Fruit fly (Drosophila melanogaster) whole organism, prepupa: ENCODE measurements around the gene east.

ENCODE experiments used
- Blimp-1 ChIP-seq: fragments of 200-800 bp; sonication (Bioruptor generic); optimal IDR thresholded peaks from 3 replicates; lab custom pipeline; 2017; ENCODE audit warnings: missing biosample characterization, missing genetic modification characterization, mild to moderate bottlenecking, moderate library complexity, missing genetic modification reagents
- CG10631 ChIP-seq: fragments of 200-800 bp; sonication (Bioruptor generic); optimal IDR thresholded peaks from 2 replicates; lab custom pipeline; 2016; ENCODE audit warnings: missing biosample characterization, missing genetic modification characterization
- CG10669 ChIP-seq: fragments of 200-800 bp; sonication (Bioruptor generic); optimal IDR thresholded peaks from 3 replicates; lab custom pipeline; 2018; ENCODE audit warnings: missing biosample characterization, mild to moderate bottlenecking, missing genetic modification characterization, moderate library complexity
- CG11762 ChIP-seq: fragments of 200-800 bp; sonication (Bioruptor generic); optimal IDR thresholded peaks from 3 replicates; lab custom pipeline; 2016; ENCODE audit warnings: missing biosample characterization, missing genetic modification characterization; ENCODE audit not compliant: insufficient read depth
- CG11902 ChIP-seq: fragments of 200-800 bp; sonication (Bioruptor generic); optimal IDR thresholded peaks from 3 replicates; lab custom pipeline; 2016; ENCODE audit warnings: missing biosample characterization, missing genetic modification characterization
- CG15336 ChIP-seq: fragments of 200-800 bp; sonication (Bioruptor generic); IDR thresholded peaks from 2 replicates; pipeline ENCODE4 v1.3.6; 2022; ENCODE audit warnings: missing biosample characterization, missing genetic modification characterization
- CG1621 ChIP-seq: fragments of 200-800 bp; sonication (Bioruptor generic); optimal IDR thresholded peaks from 3 replicates; lab custom pipeline; 2018; ENCODE audit warnings: missing biosample characterization, mild to moderate bottlenecking, missing genetic modification characterization
- CG16779 ChIP-seq: fragments of 200-800 bp; sonication (Bioruptor generic); optimal IDR thresholded peaks from 3 replicates; lab custom pipeline; 2017; ENCODE audit warnings: missing biosample characterization, mild to moderate bottlenecking, missing genetic modification characterization
- CG31627 ChIP-seq: fragments of 200-800 bp; sonication (Bioruptor generic); optimal IDR thresholded peaks from 3 replicates; lab custom pipeline; 2016; ENCODE audit warnings: missing biosample characterization, missing genetic modification characterization
- CG32006 ChIP-seq: fragments of 200-800 bp; sonication (Bioruptor generic); optimal IDR thresholded peaks from 3 replicates; lab custom pipeline; 2017; ENCODE audit warnings: missing biosample characterization, mild to moderate bottlenecking, missing genetic modification characterization
- CG34406 ChIP-seq: fragments of 200-800 bp; sonication (Bioruptor generic); optimal IDR thresholded peaks from 3 replicates; lab custom pipeline; 2016; ENCODE audit warnings: missing biosample characterization, missing genetic modification characterization
- CG3919 ChIP-seq: fragments of 200-800 bp; sonication (Bioruptor generic); optimal IDR thresholded peaks from 3 replicates; lab custom pipeline; 2016; ENCODE audit warnings: missing biosample characterization, missing genetic modification characterization
- CG6163 ChIP-seq: fragments of 200-800 bp; sonication (Bioruptor generic); IDR thresholded peaks from 3 replicates; pipeline ENCODE4 v1.3.6; 2022; ENCODE audit warnings: missing biosample characterization, missing genetic modification characterization
- CG6792 ChIP-seq: fragments of 200-800 bp; sonication (Bioruptor generic); optimal IDR thresholded peaks from 3 replicates; lab custom pipeline; 2016; ENCODE audit warnings: missing biosample characterization, missing genetic modification characterization
- CG6854 ChIP-seq: fragments of 200-800 bp; sonication (Bioruptor generic); optimal IDR thresholded peaks from 2 replicates; lab custom pipeline; 2017; ENCODE audit warnings: missing biosample characterization, mild to moderate bottlenecking, missing genetic modification characterization
- CG7368 ChIP-seq: fragments of 200-800 bp; sonication (Bioruptor generic); optimal IDR thresholded peaks from 3 replicates; lab custom pipeline; 2016; ENCODE audit warnings: missing biosample characterization, missing genetic modification characterization
- CG8119 ChIP-seq: fragments of 200-800 bp; sonication (Bioruptor generic); IDR thresholded peaks from 3 replicates; pipeline ENCODE4 v1.3.6; 2022; ENCODE audit warnings: missing biosample characterization, missing genetic modification characterization
- CG8319 ChIP-seq: fragments of 200-800 bp; sonication (Bioruptor generic); optimal IDR thresholded peaks from 3 replicates; lab custom pipeline; 2016; ENCODE audit warnings: missing biosample characterization, missing genetic modification characterization
- CG8632 ChIP-seq: fragments of 200-800 bp; sonication (Bioruptor generic); optimal IDR thresholded peaks from 3 replicates; lab custom pipeline; 2016; ENCODE audit warnings: missing biosample characterization, missing genetic modification characterization
- CG9139 ChIP-seq: fragments of 200-800 bp; sonication (Bioruptor generic); optimal IDR thresholded peaks from 3 replicates; lab custom pipeline; 2017; ENCODE audit warnings: missing biosample characterization, mild to moderate bottlenecking, missing genetic modification characterization
- Eip75B ChIP-seq: fragments of 200-800 bp; sonication (Bioruptor generic); optimal IDR thresholded peaks from 3 replicates; lab custom pipeline; 2016; ENCODE audit warnings: missing biosample characterization, missing genetic modification characterization
- Eip78C ChIP-seq: fragments of 200-800 bp; sonication (Bioruptor generic); peaks from one replicate; lab custom pipeline; 2016; ENCODE audit warnings: missing biosample characterization, missing genetic modification characterization
- Eip93F ChIP-seq: fragments of 200-800 bp; sonication (Bioruptor generic); optimal IDR thresholded peaks from 2 replicates; lab custom pipeline; 2016; ENCODE audit warnings: missing biosample characterization, mild to moderate bottlenecking, missing genetic modification characterization
- Ets21C ChIP-seq: fragments of 200-800 bp; sonication (Bioruptor generic); optimal IDR thresholded peaks from 3 replicates; lab custom pipeline; 2016; ENCODE audit warnings: missing biosample characterization, missing genetic modification characterization
- Ets96B ChIP-seq: fragments of 200-800 bp; optimal IDR thresholded peaks from 2 replicates; lab custom pipeline; 2019; ENCODE audit warnings: missing biosample characterization, mild to moderate bottlenecking, missing genetic modification characterization, moderate library complexity
- Hr38 ChIP-seq: sonication (Bioruptor generic); optimal IDR thresholded peaks from 2 replicates; lab custom pipeline; 2016; ENCODE audit warnings: missing biosample characterization, missing genetic modification characterization
- Hr39 ChIP-seq: fragments of 200-800 bp; sonication (Bioruptor generic); optimal IDR thresholded peaks from 2 replicates; lab custom pipeline; 2016; ENCODE audit warnings: missing biosample characterization, missing genetic modification characterization
- Lpt ChIP-seq: fragments of 200-800 bp; sonication (Bioruptor generic); optimal IDR thresholded peaks from 3 replicates; lab custom pipeline; 2016; ENCODE audit warnings: missing biosample characterization, missing genetic modification characterization
- Met ChIP-seq: fragments of 200-800 bp; sonication (Bioruptor generic); optimal IDR thresholded peaks from 3 replicates; lab custom pipeline; 2016; ENCODE audit warnings: missing biosample characterization, missing genetic modification characterization
- OdsH ChIP-seq: fragments of 200-800 bp; sonication (Bioruptor generic); optimal IDR thresholded peaks from 3 replicates; lab custom pipeline; 2016; ENCODE audit warnings: missing biosample characterization, missing genetic modification characterization
- Sox102F ChIP-seq: fragments of 200-800 bp; sonication (Bioruptor generic); optimal IDR thresholded peaks from 2 replicates; lab custom pipeline; 2016; ENCODE audit warnings: missing biosample characterization, mild to moderate bottlenecking, missing genetic modification characterization
- Sox14 ChIP-seq: fragments of 200-800 bp; sonication (Bioruptor generic); optimal IDR thresholded peaks from 3 replicates; lab custom pipeline; 2016; ENCODE audit warnings: missing biosample characterization, missing genetic modification characterization
- Sox15 ChIP-seq: fragments of 200-800 bp; sonication (Bioruptor generic); optimal IDR thresholded peaks from 3 replicates; lab custom pipeline; 2016; ENCODE audit warnings: missing biosample characterization, missing genetic modification characterization
- achi ChIP-seq: fragments of 200-800 bp; sonication (Bioruptor generic); optimal IDR thresholded peaks from 3 replicates; lab custom pipeline; 2016; ENCODE audit warnings: missing biosample characterization, missing genetic modification characterization
- acj6 ChIP-seq: fragments of 200-800 bp; sonication (Bioruptor generic); optimal IDR thresholded peaks from 3 replicates; lab custom pipeline; 2016; ENCODE audit warnings: missing biosample characterization, missing genetic modification characterization
- cyc ChIP-seq: fragments of 200-800 bp; sonication (Bioruptor generic); optimal IDR thresholded peaks from 3 replicates; lab custom pipeline; 2016; ENCODE audit warnings: missing biosample characterization, missing genetic modification characterization
- dsx ChIP-seq: fragments of 200-800 bp; optimal IDR thresholded peaks from 3 replicates; lab custom pipeline; 2019; ENCODE audit warnings: missing biosample characterization, mild to moderate bottlenecking, missing genetic modification characterization, moderate library complexity; ENCODE audit not compliant: poor library complexity, severe bottlenecking
- eg ChIP-seq: fragments of 200-800 bp; sonication (Bioruptor generic); IDR thresholded peaks from 3 replicates; pipeline ENCODE4 v1.3.6; 2022; ENCODE audit warnings: missing biosample characterization, missing genetic modification characterization
- esn ChIP-seq: fragments of 200-800 bp; sonication (Bioruptor generic); optimal IDR thresholded peaks from 2 replicates; lab custom pipeline; 2016; ENCODE audit warnings: missing biosample characterization, mild to moderate bottlenecking, missing genetic modification characterization, moderate library complexity
- fd85E ChIP-seq: fragments of 200-800 bp; sonication (Bioruptor generic); optimal IDR thresholded peaks from 3 replicates; lab custom pipeline; 2016; ENCODE audit warnings: missing biosample characterization, missing genetic modification characterization
- fkh ChIP-seq: fragments of 200-800 bp; sonication (Bioruptor generic); optimal IDR thresholded peaks from 3 replicates; lab custom pipeline; 2017; ENCODE audit warnings: missing biosample characterization, mild to moderate bottlenecking, missing genetic modification characterization, moderate library complexity
- lz ChIP-seq: fragments of 200-800 bp; sonication (Bioruptor generic); optimal IDR thresholded peaks from 3 replicates; lab custom pipeline; 2016; ENCODE audit warnings: missing biosample characterization, missing genetic modification characterization
- net ChIP-seq: fragments of 200-800 bp; sonication (Bioruptor generic); optimal IDR thresholded peaks from 3 replicates; lab custom pipeline; 2016; ENCODE audit warnings: missing biosample characterization, missing genetic modification characterization
- pdm3 ChIP-seq: fragments of 200-800 bp; sonication (Bioruptor generic); optimal IDR thresholded peaks from 3 replicates; lab custom pipeline; 2016; ENCODE audit warnings: missing biosample characterization, missing genetic modification characterization
- salr ChIP-seq, 2 experiments: fragments of 200-800 bp; sonication (Bioruptor generic); optimal IDR thresholded peaks; 3 replicates each; lab custom pipeline; 2016 to 2018; ENCODE audit warnings: missing biosample characterization in 2 of 2, missing genetic modification characterization in 2 of 2, mild to moderate bottlenecking in 1 of 2
- spab ChIP-seq: fragments of 200-800 bp; sonication (Bioruptor generic); optimal IDR thresholded peaks from 2 replicates; lab custom pipeline; 2017; ENCODE audit warnings: missing biosample characterization, mild to moderate bottlenecking, missing genetic modification characterization, missing genetic modification reagents
- ss ChIP-seq, 2 experiments: fragments of 200-800 bp; sonication (Bioruptor generic); optimal IDR thresholded peaks; 2 replicates in 1 of 2; 3 replicates in 1 of 2; lab custom pipeline; 2017 to 2018; ENCODE audit warnings: mild to moderate bottlenecking in 2 of 2, missing biosample characterization in 2 of 2, missing genetic modification characterization in 2 of 2, moderate library complexity in 1 of 2
- svp ChIP-seq: fragments of 200-800 bp; sonication (Bioruptor generic); peaks from one replicate; lab custom pipeline; 2016; ENCODE audit warnings: missing biosample characterization, missing genetic modification characterization
- topi ChIP-seq: fragments of 200-800 bp; sonication (Bioruptor generic); optimal IDR thresholded peaks from 3 replicates; lab custom pipeline; 2016; ENCODE audit warnings: missing biosample characterization, missing genetic modification characterization
- vri ChIP-seq: fragments of 200-800 bp; sonication (Bioruptor generic); optimal IDR thresholded peaks from 3 replicates; lab custom pipeline; 2016; ENCODE audit warnings: missing biosample characterization, mild to moderate bottlenecking, missing genetic modification characterization

Gene east

DNA sequence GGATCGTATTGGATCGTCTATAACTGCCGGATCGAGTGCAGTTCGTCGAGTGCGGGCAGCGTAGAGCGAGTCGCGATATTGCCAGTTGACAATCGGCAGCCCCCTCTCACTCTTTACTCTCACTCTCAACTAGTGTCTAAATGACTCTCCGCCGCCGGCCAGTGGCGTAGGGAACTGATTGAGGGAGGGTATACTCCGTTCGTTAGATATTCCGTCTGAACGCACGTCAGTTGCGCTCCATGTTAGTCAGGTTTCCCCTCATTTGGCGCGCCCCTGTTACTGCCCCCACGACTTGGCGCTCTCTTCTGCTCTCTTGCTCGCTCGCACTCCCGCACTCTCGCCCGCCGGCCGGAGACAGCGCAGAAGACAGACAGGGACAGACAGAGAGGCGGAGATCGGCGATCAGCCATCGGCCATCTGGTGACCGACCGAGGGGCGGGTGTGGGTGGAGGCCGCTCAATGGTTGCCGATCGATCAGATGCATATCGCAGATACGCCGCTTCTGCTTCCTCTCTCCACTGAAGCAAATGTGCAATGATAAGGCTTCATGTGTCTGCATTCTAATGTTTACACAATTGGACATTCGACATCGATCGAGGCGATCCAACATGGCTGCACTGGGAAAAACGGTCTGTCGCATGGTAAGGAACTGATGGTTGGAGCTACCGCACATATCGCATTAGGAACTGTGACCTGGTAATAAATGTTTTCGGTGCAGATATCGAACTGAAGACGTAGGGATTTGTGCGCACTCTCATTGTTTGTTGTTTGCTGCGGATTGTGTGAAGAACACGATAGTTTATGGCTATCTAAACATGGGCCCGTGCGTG lies 39.6 kb downstream of the east start, which contains the start of gene moody:
Gene moody (minus strand): TSS at position 51 of the 830 bp plus-strand sequence.
- TF ChIP-seq CG1621 (tag; lab: Kevin White, UChicago) (peak; percentile 91), CG10631 (GFP tag; lab: Kevin White, UChicago) (peak; percentile 84), pdm3 (peak; percentile 96), Ets21C (GFP tag; lab: Kevin White, UChicago) (peak; percentile 89), Sox102F (peak; percentile 92), CG10669 (peak; percentile 90), CG16779 (tag; lab: Kevin White, UChicago) (peak; percentile 95), vri (peak; percentile 94), CG34406 (GFP tag; lab: Kevin White, UChicago) (peak; percentile 90), eg (GFP tag; lab: Robert Waterston, UW) (peak; percentile 99), CG8319 (GFP tag; lab: Kevin White, UChicago) (peak; percentile 88), acj6 (GFP tag; lab: Kevin White, UChicago) (peak; percentile 90), esn (peak; percentile 93), spab (GFP tag; lab: Kevin White, UChicago) (peak; percentile 82), CG6792 (GFP tag; lab: Kevin White, UChicago) (peak; percentile 96), Eip93F (GFP tag; lab: Kevin White, UChicago) (peak; percentile 74), Sox14 (peak; percentile 95), lz (GFP tag; lab: Kevin White, UChicago) (peak; percentile 93), CG11762 (GFP tag; lab: Kevin White, UChicago) (peak; percentile 82), fkh (GFP tag; lab: Kevin White, UChicago) (peak; percentile 84), ss (GFP tag; optimal IDR thresholded peaks at IDR 0.05; lab: Kevin White, UChicago) (peak; percentile 88 to 92), CG8632 (GFP tag; lab: Kevin White, UChicago) (peak; percentile 90), CG15336 (GFP tag; lab: Robert Waterston, UW) (peak; percentile 96), topi (GFP tag; lab: Kevin White, UChicago) (peak; percentile 91), dsx (peak; percentile 82), CG3919 (GFP tag; lab: Kevin White, UChicago) (peak; percentile 96), Hr39 (peak; percentile 93), Hr38 (GFP tag; lab: Kevin White, UChicago) (peak; percentile 86), cyc (GFP tag; lab: Kevin White, UChicago) (peak; percentile 95), CG32006 (GFP tag; lab: Kevin White, UChicago) (peak; percentile 94), salr (GFP tag; optimal IDR thresholded peaks at IDR 0.05; lab: Kevin White, UChicago) (peak; percentile 84 to 85), CG11902 (GFP tag; lab: Kevin White, UChicago) (peak; percentile 94), CG31627 (peak; percentile 92), fd85E (GFP tag; lab: Kevin White, UChicago) (peak; percentile 83), svp (peak; percentile 99), achi (GFP tag; lab: Kevin White, UChicago) (peak; percentile 93), net (GFP tag; lab: Kevin White, UChicago) (peak; percentile 95), Blimp-1 (GFP tag; lab: Kevin White, UChicago) (peak; percentile 86), CG6854 (GFP tag; lab: Kevin White, UChicago) (peak; percentile 80), OdsH (GFP tag; lab: Kevin White, UChicago) (peak; percentile 90), Eip75B (GFP tag; lab: Kevin White, UChicago) (peak; percentile 93), Eip78C (peak; percentile 97), Met (GFP tag; lab: Kevin White, UChicago) (peak; percentile 91), Lpt (GFP tag; lab: Kevin White, UChicago) (peak; percentile 92), CG7368 (GFP tag; lab: Kevin White, UChicago) (peak; percentile 96), CG9139 (GFP tag; lab: Kevin White, UChicago) (peak; percentile 83), CG6163 (GFP tag; lab: Robert Waterston, UW) (peak; percentile 99), Sox15 (GFP tag; lab: Kevin White, UChicago) (peak; percentile 90), Ets96B (tag; lab: Kevin White, UChicago) (peak; percentile 88), CG8119 (GFP tag; lab: Robert Waterston, UW) (peak; percentile 94)
